Worm (Caenorhabditis elegans) whole organism, midembryonic: ENCODE data around the gene C40A11.4.

Source experiments
- T22C8.4 ChIP-seq: fragments of 200-800 bp; sonication (Bioruptor generic); IDR thresholded peaks from 2 replicates; pipeline ENCODE4 v1.3.6; 2022; ENCODE audit warnings: missing genetic modification characterization, missing compliant biosample characterization
- tab-1 ChIP-seq: fragments of 200-800 bp; sonication (Bioruptor generic); IDR thresholded peaks from 2 replicates; pipeline ENCODE4 v1.3.6; 2022; ENCODE audit warnings: missing genetic modification characterization, missing compliant biosample characterization

DNA sequence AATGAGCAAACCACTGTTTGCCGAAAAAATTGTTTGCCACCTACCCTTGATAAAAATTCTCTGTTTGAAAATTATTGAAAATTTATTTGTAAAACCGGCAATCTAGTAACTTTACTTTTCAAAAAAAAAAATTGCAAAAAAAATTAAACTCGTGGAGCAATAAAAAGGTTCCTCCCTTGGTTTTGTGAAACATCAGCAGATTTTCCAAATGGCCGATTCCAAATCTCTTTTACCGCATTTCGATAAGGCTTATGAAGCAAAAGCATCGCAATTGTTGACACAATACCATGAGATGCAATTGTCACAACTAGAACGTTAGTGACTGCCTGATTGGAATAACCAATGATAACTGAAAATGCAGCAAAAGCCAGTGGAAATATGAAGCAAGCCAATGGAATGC is 22.7 kb upstream of the C40A11.4 start:
- TF ChIP-seq T22C8.4 (GFP tag; lab: Robert Waterston, UW) (no peak), tab-1 (GFP tag; lab: Robert Waterston, UW) (no peak)
